Fruit fly (Drosophila melanogaster) S2 (cell line): Measurements from ENCODE around the gene Drak.

Experiments used
- CG8478 ChIP-seq: fragments of >200 bp; optimal IDR thresholded peaks from 2 replicates; lab custom pipeline; 2018
- CTCF ChIP-seq, 2 experiments: fragments of >200 bp; optimal IDR thresholded peaks; 2 replicates each; lab custom pipeline; 2018

dm6 chrX:11604094-11604493 lies 111.2 kb downstream of the Drak start, which contains the start of gene CG2533:
- TF ChIP-seq CTCF (optimal IDR thresholded peaks at IDR 0.05; lab: Kevin White, UChicago) (no peak), CG8478 (lab: Kevin White, UChicago) (no peak)
